Fruit fly (Drosophila melanogaster): ENCODE measurements around the gene moi.
A peak's percentile ranks its signal among the peaks of the same experiment; 100 is the strongest.

Gene moi

dm6 chr3R:18215900-18216299 lies 39.4 kb upstream of the moi start, which contains the start of gene CG14314:
Gene CG14314, plus strand, starts transcription at chr3R:18216142.
- TF ChIP-seq pzg (GFP tag; optimal IDR thresholded peaks at IDR 0.05) (peak; percentile 1), CG4328 (GFP tag; optimal IDR thresholded peaks at IDR 0.05) (no peak), gsb (GFP tag; IDR thresholded peaks at IDR 0.05) (no peak), CG9437 (GFP tag; optimal IDR thresholded peaks at IDR 0.05) (no peak), vfl (GFP tag; optimal IDR thresholded peaks at IDR 0.05) (no peak), dmrt11E (tag; optimal IDR thresholded peaks at IDR 0.05) (no peak), run (tag; optimal IDR thresholded peaks at IDR 0.05) (no peak), pho (GFP tag; optimal IDR thresholded peaks at IDR 0.05) (no peak), onecut (GFP tag; IDR thresholded peaks at IDR 0.05) (peak; percentile 93), ara (GFP tag; IDR thresholded peaks at IDR 0.05) (0 out of 2 replicates have a peak, but pooled peaks have one; percentile 12), unc-4 (GFP tag; IDR thresholded peaks at IDR 0.05; ENCODE audit: partially characterized antibody) (peak; percentile 16; the same call in 1 of the 2 replicates), bowl (GFP tag; IDR thresholded peaks at IDR 0.05) (no peak), ttk (GFP tag; IDR thresholded peaks at IDR 0.05) (no peak), Hmx (GFP tag; optimal IDR thresholded peaks at IDR 0.05) (no peak), CG7786 (GFP tag; optimal IDR thresholded peaks at IDR 0.05) (no peak), CG30431 (GFP tag; optimal IDR thresholded peaks at IDR 0.05) (no peak), ftz-f1 (GFP tag; optimal IDR thresholded peaks at IDR 0.05) (no peak), yki (optimal IDR thresholded peaks at IDR 0.05) (no peak), Hr39 (optimal IDR thresholded peaks at IDR 0.05) (no peak), CG4282 (GFP tag; optimal IDR thresholded peaks at IDR 0.05) (no peak), ranshi (GFP tag; IDR thresholded peaks at IDR 0.05) (no peak), CG12236 (GFP tag; optimal IDR thresholded peaks at IDR 0.05) (no peak), CG6791 (GFP tag; IDR thresholded peaks at IDR 0.05; ENCODE audit: partially characterized antibody) (no peak), CG14860 (GFP tag; IDR thresholded peaks at IDR 0.05; ENCODE audit: partially characterized antibody) (no peak), CG10147 (GFP tag; optimal IDR thresholded peaks at IDR 0.05) (no peak), kay (GFP tag; optimal IDR thresholded peaks at IDR 0.05) (no peak), CG16863 (GFP tag; optimal IDR thresholded peaks at IDR 0.05) (no peak), Atf3 (GFP tag; optimal IDR thresholded peaks at IDR 0.05) (no peak), NC2α (GFP tag; optimal IDR thresholded peaks at IDR 0.05) (no peak), mld (GFP tag; IDR thresholded peaks at IDR 0.05; ENCODE audit: partially characterized antibody) (no peak), CG6683 (GFP tag; optimal IDR thresholded peaks at IDR 0.05) (no peak), CG9817 (tag; optimal IDR thresholded peaks at IDR 0.05) (no peak), slou (GFP tag; optimal IDR thresholded peaks at IDR 0.05) (no peak), CG33213 (GFP tag; optimal IDR thresholded peaks at IDR 0.05) (no peak), nerfin-2 (GFP tag; IDR thresholded peaks at IDR 0.05; ENCODE audit: partially characterized antibody) (0 out of 2 replicates have a peak, but pooled peaks have one; percentile 34), wor (GFP tag; IDR thresholded peaks at IDR 0.05) (no peak), az2 (GFP tag; optimal IDR thresholded peaks at IDR 0.05) (no peak), CG34224 (GFP tag; IDR thresholded peaks at IDR 0.05; ENCODE audit: partially characterized antibody) (no peak; the same call in 2 of the 3 replicates), Max (GFP tag; optimal IDR thresholded peaks at IDR 0.05) (no peak), cg (GFP tag; optimal IDR thresholded peaks at IDR 0.05) (no peak), ham (GFP tag; IDR thresholded peaks at IDR 0.05) (no peak), MTF-1 (GFP tag; optimal IDR thresholded peaks at IDR 0.05; ENCODE audit: borderline replicate concordance) (no peak), Rx (GFP tag; IDR thresholded peaks at IDR 0.05) (no peak), lmd (GFP tag; IDR thresholded peaks at IDR 0.05) (no peak), sr (GFP tag; IDR thresholded peaks at IDR 0.05) (no peak), amos (GFP tag; IDR thresholded peaks at IDR 0.05; ENCODE audit: partially characterized antibody) (peak; percentile 67; the same call in 1 of the 2 replicates), CG8765 (GFP tag; IDR thresholded peaks at IDR 0.05) (no peak), CG14667 (GFP tag; IDR thresholded peaks at IDR 0.05) (no peak), ewg (GFP tag; optimal IDR thresholded peaks at IDR 0.05) (peak; percentile 92), fd64A (GFP tag; optimal IDR thresholded peaks at IDR 0.05) (no peak), ato (GFP tag; IDR thresholded peaks at IDR 0.05; ENCODE audit: partially characterized antibody) (no peak), ab (GFP tag; optimal IDR thresholded peaks at IDR 0.05) (no peak)

All from whole organism, embryonic.